Fruit fly (Drosophila melanogaster) whole organism, embryonic: Measurements from ENCODE around the gene Aatf.

ENCODE experiments used
- Atf3 ChIP-seq: fragments of 200-800 bp; sonication (Bioruptor generic); optimal IDR thresholded peaks from 3 replicates; lab custom pipeline; 2016; ENCODE audit warnings: missing biosample characterization, missing genetic modification characterization
- CG10267 ChIP-seq: fragments of 200-800 bp; sonication (Bioruptor generic); optimal IDR thresholded peaks from 2 replicates; lab custom pipeline; 2018; ENCODE audit warnings: missing biosample characterization, mild to moderate bottlenecking, missing genetic modification characterization, moderate library complexity
- CG10321 ChIP-seq: fragments of 200-800 bp; sonication (Bioruptor generic); IDR thresholded peaks from 2 replicates; pipeline ENCODE4 v1.3.6; 2022; ENCODE audit warnings: missing biosample characterization, missing genetic modification characterization
- CG12104 ChIP-seq: fragments of 200-800 bp; sonication (Bioruptor generic); optimal IDR thresholded peaks from 3 replicates; lab custom pipeline; 2016; ENCODE audit warnings: missing biosample characterization, missing genetic modification characterization
- CG12155 ChIP-seq: fragments of 200-800 bp; sonication (Bioruptor generic); optimal IDR thresholded peaks from 3 replicates; lab custom pipeline; 2016; ENCODE audit warnings: missing biosample characterization, missing genetic modification characterization
- CG13123 ChIP-seq: fragments of 200-800 bp; sonication (Bioruptor generic); optimal IDR thresholded peaks from 2 replicates; lab custom pipeline; 2016; ENCODE audit warnings: missing biosample characterization, missing genetic modification characterization
- CG13287 ChIP-seq: fragments of 200-800 bp; sonication (Bioruptor generic); IDR thresholded peaks from 2 replicates; pipeline ENCODE4 v1.3.6; 2022; ENCODE audit warnings: missing biosample characterization, missing genetic modification characterization; ENCODE audit not compliant: partially characterized antibody
- CG14667 ChIP-seq: fragments of 200-800 bp; sonication (Bioruptor generic); IDR thresholded peaks from 2 replicates; pipeline ENCODE4 v1.3.6; 2022; ENCODE audit warnings: missing biosample characterization, missing genetic modification characterization
- CG1529 ChIP-seq: fragments of 200-800 bp; sonication (Bioruptor generic); optimal IDR thresholded peaks from 3 replicates; lab custom pipeline; 2018; ENCODE audit warnings: missing biosample characterization, missing genetic modification characterization
- CG15514 ChIP-seq: fragments of 200-800 bp; sonication (Bioruptor generic); optimal IDR thresholded peaks from 3 replicates; lab custom pipeline; 2017; ENCODE audit warnings: missing biosample characterization, missing genetic modification characterization, mild to moderate bottlenecking, moderate library complexity, missing genetic modification reagents
- CG15601 ChIP-seq: fragments of 200-800 bp; sonication (Bioruptor generic); optimal IDR thresholded peaks from 3 replicates; lab custom pipeline; 2019; ENCODE audit warnings: missing biosample characterization, mild to moderate bottlenecking, missing genetic modification characterization, moderate library complexity
- CG16779 ChIP-seq: fragments of 200-800 bp; sonication (Bioruptor generic); IDR thresholded peaks from 2 replicates; pipeline ENCODE4 v1.3.6; 2022; ENCODE audit warnings: missing biosample characterization, missing genetic modification characterization
- CG17802 ChIP-seq: fragments of 200-800 bp; sonication (Bioruptor generic); optimal IDR thresholded peaks from 2 replicates; lab custom pipeline; 2018; ENCODE audit warnings: missing biosample characterization, mild to moderate bottlenecking, missing genetic modification characterization, moderate library complexity
- CG17912 ChIP-seq: fragments of 200-800 bp; sonication (Bioruptor generic); optimal IDR thresholded peaks from 2 replicates; lab custom pipeline; 2018; ENCODE audit warnings: missing biosample characterization, mild to moderate bottlenecking, missing genetic modification characterization
- CG18599 ChIP-seq: fragments of 200-800 bp; sonication (Bioruptor generic); optimal IDR thresholded peaks from 3 replicates; lab custom pipeline; 2017; ENCODE audit warnings: missing biosample characterization, missing genetic modification characterization, mild to moderate bottlenecking, moderate library complexity, missing genetic modification reagents
- CG18619 ChIP-seq: fragments of 200-800 bp; sonication (Bioruptor generic); optimal IDR thresholded peaks from 3 replicates; lab custom pipeline; 2017; ENCODE audit warnings: missing biosample characterization, mild to moderate bottlenecking, missing genetic modification characterization
- CG2678 ChIP-seq: fragments of 200-800 bp; sonication (Bioruptor generic); optimal IDR thresholded peaks from 3 replicates; lab custom pipeline; 2019; ENCODE audit warnings: missing biosample characterization, mild to moderate bottlenecking, missing genetic modification characterization, moderate library complexity
- CG30431 ChIP-seq: fragments of 200-800 bp; sonication (Bioruptor generic); optimal IDR thresholded peaks from 2 replicates; lab custom pipeline; 2017; ENCODE audit warnings: missing biosample characterization, missing genetic modification characterization
- CG31365 ChIP-seq: fragments of 200-800 bp; sonication (Bioruptor generic); optimal IDR thresholded peaks from 2 replicates; lab custom pipeline; 2018; ENCODE audit warnings: missing biosample characterization, mild to moderate bottlenecking, missing genetic modification characterization
- CG33213 ChIP-seq: fragments of 200-800 bp; sonication (Bioruptor generic); optimal IDR thresholded peaks from 3 replicates; lab custom pipeline; 2016; ENCODE audit warnings: missing biosample characterization, missing genetic modification characterization
- CG3838 ChIP-seq: fragments of 200-800 bp; sonication (Bioruptor generic); optimal IDR thresholded peaks from 3 replicates; lab custom pipeline; 2016; ENCODE audit warnings: missing biosample characterization, missing genetic modification characterization
- CG4424 ChIP-seq: fragments of 200-800 bp; sonication (Bioruptor generic); optimal IDR thresholded peaks from 3 replicates; lab custom pipeline; 2016; ENCODE audit warnings: missing biosample characterization, missing genetic modification characterization
- CG6683 ChIP-seq: fragments of 200-800 bp; sonication (Bioruptor generic); optimal IDR thresholded peaks from 2 replicates; lab custom pipeline; 2017; ENCODE audit warnings: missing biosample characterization, mild to moderate bottlenecking, missing genetic modification characterization, missing genetic modification reagents
- CG6791 ChIP-seq: fragments of 200-800 bp; sonication (Bioruptor generic); IDR thresholded peaks from 3 replicates; pipeline ENCODE4 v1.3.6; 2022; ENCODE audit warnings: missing biosample characterization, missing genetic modification characterization; ENCODE audit not compliant: partially characterized antibody
- CG7372 ChIP-seq: fragments of 200-800 bp; sonication (Bioruptor generic); IDR thresholded peaks from 2 replicates; pipeline ENCODE4 v1.3.6; 2022; ENCODE audit warnings: missing biosample characterization, missing genetic modification characterization
- CG8944 ChIP-seq: fragments of 200-800 bp; sonication (Bioruptor generic); optimal IDR thresholded peaks from 3 replicates; lab custom pipeline; 2016; ENCODE audit warnings: missing biosample characterization, missing genetic modification characterization
- Chrac-16 ChIP-seq: fragments of 200-800 bp; sonication (Bioruptor generic); optimal IDR thresholded peaks from 3 replicates; lab custom pipeline; 2016; ENCODE audit warnings: missing biosample characterization, missing genetic modification characterization
- Drgx ChIP-seq: fragments of 200-800 bp; sonication (Bioruptor generic); IDR thresholded peaks from 2 replicates; pipeline ENCODE4 v1.3.6; 2022; ENCODE audit warnings: missing biosample characterization, missing genetic modification characterization
- ERR ChIP-seq: fragments of 200-800 bp; sonication (Bioruptor generic); optimal IDR thresholded peaks from 2 replicates; lab custom pipeline; 2016; ENCODE audit warnings: missing biosample characterization, missing genetic modification characterization
- Fer1 ChIP-seq: fragments of 200-800 bp; sonication (Bioruptor generic); optimal IDR thresholded peaks from 2 replicates; lab custom pipeline; 2017; ENCODE audit warnings: missing biosample characterization, mild to moderate bottlenecking, missing genetic modification characterization
- Rfx ChIP-seq: fragments of 200-800 bp; sonication (Bioruptor generic); IDR thresholded peaks from 2 replicates; pipeline ENCODE4 v1.3.6; 2022; ENCODE audit warnings: missing biosample characterization, missing genetic modification characterization
- TFAM ChIP-seq: fragments of 200-800 bp; sonication (Bioruptor generic); optimal IDR thresholded peaks from 2 replicates; lab custom pipeline; 2017; ENCODE audit warnings: missing biosample characterization, missing genetic modification characterization, inconsistent platforms
- ap ChIP-seq: fragments of 200-800 bp; sonication (Bioruptor generic); IDR thresholded peaks from 2 replicates; pipeline ENCODE4 v1.3.6; 2022; ENCODE audit warnings: missing biosample characterization, missing genetic modification characterization
- caup ChIP-seq: fragments of 200-800 bp; sonication (Bioruptor generic); optimal IDR thresholded peaks from 3 replicates; lab custom pipeline; 2017; ENCODE audit warnings: missing biosample characterization, mild to moderate bottlenecking, missing genetic modification characterization, moderate library complexity; ENCODE audit not compliant: severe bottlenecking
- chn ChIP-seq: fragments of 200-800 bp; sonication (Bioruptor generic); optimal IDR thresholded peaks from 2 replicates; lab custom pipeline; 2016; ENCODE audit warnings: missing biosample characterization, missing genetic modification characterization
- dimm ChIP-seq: fragments of 200-800 bp; sonication (Bioruptor generic); IDR thresholded peaks from 2 replicates; pipeline ENCODE4 v1.3.6; 2022; ENCODE audit warnings: missing biosample characterization, missing genetic modification characterization
- fd3F ChIP-seq: fragments of 200-800 bp; sonication (Bioruptor generic); optimal IDR thresholded peaks from 2 replicates; lab custom pipeline; 2018; ENCODE audit warnings: missing biosample characterization, mild to moderate bottlenecking, missing genetic modification characterization, moderate library complexity
- gsb ChIP-seq: fragments of 200-800 bp; sonication (Bioruptor generic); IDR thresholded peaks from 2 replicates; pipeline ENCODE4 v1.3.6; 2022; ENCODE audit warnings: missing biosample characterization, missing genetic modification characterization
- gsb-n ChIP-seq: fragments of 200-800 bp; sonication (Bioruptor generic); optimal IDR thresholded peaks from 3 replicates; lab custom pipeline; 2018; ENCODE audit warnings: missing biosample characterization, mild to moderate bottlenecking, missing genetic modification characterization
- hb ChIP-seq: fragments of 200-800 bp; sonication (Bioruptor generic); IDR thresholded peaks from 3 replicates; pipeline ENCODE4 v1.3.6; 2022; ENCODE audit warnings: missing biosample characterization, missing genetic modification characterization; ENCODE audit not compliant: partially characterized antibody
- jing ChIP-seq: fragments of 200-800 bp; sonication (Bioruptor generic); optimal IDR thresholded peaks from 2 replicates; lab custom pipeline; 2018; ENCODE audit warnings: missing biosample characterization, mild to moderate bottlenecking, missing genetic modification characterization
- kah ChIP-seq: fragments of 200-800 bp; sonication (Bioruptor generic); optimal IDR thresholded peaks from 2 replicates; lab custom pipeline; 2018; ENCODE audit warnings: missing biosample characterization, mild to moderate bottlenecking, missing genetic modification characterization
- kni ChIP-seq: fragments of 200-800 bp; sonication (Bioruptor generic); optimal IDR thresholded peaks from 3 replicates; lab custom pipeline; 2017; ENCODE audit warnings: mild to moderate bottlenecking, missing biosample characterization, missing genetic modification reagents, missing genetic modification characterization
- lab ChIP-seq: fragments of 200-800 bp; sonication (Bioruptor generic); optimal IDR thresholded peaks from 3 replicates; lab custom pipeline; 2017; ENCODE audit warnings: missing biosample characterization, missing genetic modification characterization, mild to moderate bottlenecking, moderate library complexity, missing genetic modification reagents
- lbe ChIP-seq: fragments of 200-800 bp; sonication (Bioruptor generic); optimal IDR thresholded peaks from 2 replicates; lab custom pipeline; 2016; ENCODE audit warnings: missing biosample characterization, mild to moderate bottlenecking, missing genetic modification characterization
- pum ChIP-seq: fragments of 200-800 bp; sonication (Bioruptor generic); optimal IDR thresholded peaks from 2 replicates; lab custom pipeline; 2016; ENCODE audit warnings: missing biosample characterization, missing genetic modification characterization
- so ChIP-seq: fragments of 200-800 bp; sonication (Bioruptor generic); IDR thresholded peaks from 3 replicates; pipeline ENCODE4 v1.3.6; 2022; ENCODE audit warnings: missing biosample characterization, missing genetic modification characterization
- trem ChIP-seq: fragments of 200-800 bp; optimal IDR thresholded peaks from 3 replicates; lab custom pipeline; 2019; ENCODE audit warnings: missing biosample characterization, mild to moderate bottlenecking, missing genetic modification characterization, moderate library complexity
- tx ChIP-seq: fragments of 200-800 bp; sonication (Bioruptor generic); optimal IDR thresholded peaks from 2 replicates; lab custom pipeline; 2016; ENCODE audit warnings: missing biosample characterization, missing genetic modification characterization
- wek ChIP-seq: fragments of 200-800 bp; sonication (Bioruptor generic); optimal IDR thresholded peaks from 3 replicates; lab custom pipeline; 2018; ENCODE audit warnings: missing biosample characterization, mild to moderate bottlenecking, missing genetic modification characterization, moderate library complexity
- z ChIP-seq: fragments of 200-800 bp; sonication (Bioruptor generic); IDR thresholded peaks from 3 replicates; pipeline ENCODE4 v1.3.6; 2022; ENCODE audit warnings: missing biosample characterization, missing genetic modification characterization

Gene Aatf

dm6 chr2L:6700742-6701141 is 16.7 kb upstream of the Aatf start (continued):
- TF ChIP-seq CG1529 (GFP tag; lab: Kevin White, UChicago) = no peak
- no peak for TF ChIP-seq CG18599 (GFP tag; lab: Kevin White, UChicago)
- no peak for TF ChIP-seq Fer1 (GFP tag; lab: Kevin White, UChicago)
- no peak for TF ChIP-seq CG17912
- TF ChIP-seq ap (GFP tag; lab: Robert Waterston, UW) = no peak
- no peak for TF ChIP-seq CG17802
- TF ChIP-seq Chrac-16 (GFP tag; lab: Kevin White, UChicago) = no peak
- no peak for TF ChIP-seq CG15601 (tag; lab: Kevin White, UChicago)
- TF ChIP-seq CG18619 (GFP tag; lab: Kevin White, UChicago) = peak; percentile 19
- TF ChIP-seq wek (GFP tag; lab: Kevin White, UChicago) = peak; percentile 56
- TF ChIP-seq caup (GFP tag; lab: Kevin White, UChicago) = no peak
- no peak for TF ChIP-seq Drgx (GFP tag; lab: Robert Waterston, UW)
- no peak for TF ChIP-seq gsb
- peak; percentile 34 for TF ChIP-seq Atf3 (GFP tag; lab: Kevin White, UChicago)
- TF ChIP-seq lab = peak; percentile 14
- TF ChIP-seq CG15514 (GFP tag; lab: Kevin White, UChicago) = no peak
- peak; percentile 67 for TF ChIP-seq gsb-n
- no peak for TF ChIP-seq lbe (GFP tag; lab: Kevin White, UChicago)
- no peak for TF ChIP-seq Rfx (GFP tag; lab: Robert Waterston, UW)
- TF ChIP-seq CG6791 (GFP tag; lab: Robert Waterston, UW) = no peak
- peak; percentile 20 for TF ChIP-seq CG33213 (GFP tag; lab: Kevin White, UChicago)
- no peak for TF ChIP-seq CG31365 (tag; lab: Kevin White, UChicago)
- no peak for TF ChIP-seq CG3838 (GFP tag; lab: Kevin White, UChicago)
- peak; percentile 36 for TF ChIP-seq CG10267 (tag; lab: Kevin White, UChicago)
- peak; percentile 2 for TF ChIP-seq CG30431 (GFP tag; lab: Kevin White, UChicago)
- TF ChIP-seq tx = no peak
- no peak for TF ChIP-seq CG12155 (GFP tag; lab: Kevin White, UChicago)
- TF ChIP-seq fd3F (GFP tag; lab: Kevin White, UChicago) = no peak
- TF ChIP-seq CG14667 (GFP tag; lab: Robert Waterston, UW) = no peak
- no peak for TF ChIP-seq CG10321 (GFP tag; lab: Robert Waterston, UW)
- no peak for TF ChIP-seq CG7372 (GFP tag; lab: Robert Waterston, UW)
- peak; percentile 33 for TF ChIP-seq CG2678 (tag; lab: Kevin White, UChicago)
- TF ChIP-seq trem (tag; lab: Kevin White, UChicago) = peak; percentile 5
- no peak for TF ChIP-seq hb (GFP tag; lab: Robert Waterston, UW)
- TF ChIP-seq dimm = no peak
- no peak for TF ChIP-seq z (GFP tag; lab: Robert Waterston, UW)
- TF ChIP-seq CG6683 (GFP tag; lab: Kevin White, UChicago) = no peak
- peak; percentile 33 for TF ChIP-seq CG13123 (GFP tag; lab: Kevin White, UChicago)
- TF ChIP-seq CG13287 (GFP tag; lab: Robert Waterston, UW) = no peak
- TF ChIP-seq CG16779 (GFP tag; lab: Robert Waterston, UW) = no peak
- no peak for TF ChIP-seq CG12104 (GFP tag; lab: Kevin White, UChicago)
- no peak for TF ChIP-seq jing
- no peak for TF ChIP-seq TFAM
- TF ChIP-seq pum = no peak
- TF ChIP-seq chn = no peak
- no peak for TF ChIP-seq CG8944 (GFP tag; lab: Kevin White, UChicago)
- TF ChIP-seq so = no peak; the same call in 2 of the 3 replicates
- TF ChIP-seq CG4424 (GFP tag; lab: Kevin White, UChicago) = no peak
- peak; percentile 3 for TF ChIP-seq kni (GFP tag; lab: Kevin White, UChicago)
- TF ChIP-seq ERR (GFP tag; lab: Kevin White, UChicago) = no peak
- TF ChIP-seq kah (GFP tag; lab: Kevin White, UChicago) = no peak
